Fruit fly (Drosophila melanogaster) whole organism, embryonic: ENCODE data around the gene CG1910.

Experiments
- CG10267 ChIP-seq: fragments of 200-800 bp; sonication (Bioruptor generic); optimal IDR thresholded peaks from 2 replicates; lab custom pipeline; 2018; ENCODE audit warnings: missing biosample characterization, mild to moderate bottlenecking, missing genetic modification characterization, moderate library complexity
- CG14710 ChIP-seq: fragments of 200-800 bp; sonication (Bioruptor generic); optimal IDR thresholded peaks from 3 replicates; lab custom pipeline; 2019; ENCODE audit warnings: missing biosample characterization, mild to moderate bottlenecking, missing genetic modification characterization, moderate library complexity
- CG15479 ChIP-seq: fragments of 200-800 bp; sonication (Bioruptor generic); optimal IDR thresholded peaks from 3 replicates; lab custom pipeline; 2019; ENCODE audit warnings: missing biosample characterization, mild to moderate bottlenecking, missing genetic modification characterization, moderate library complexity
- CG15696 ChIP-seq: fragments of 200-800 bp; sonication (Bioruptor generic); optimal IDR thresholded peaks from 2 replicates; lab custom pipeline; 2019; ENCODE audit warnings: missing biosample characterization, mild to moderate bottlenecking, missing genetic modification characterization, moderate library complexity
- CG18262 ChIP-seq: fragments of 200-800 bp; optimal IDR thresholded peaks from 3 replicates; lab custom pipeline; 2019; ENCODE audit warnings: missing biosample characterization, mild to moderate bottlenecking, missing genetic modification characterization, moderate library complexity
- CG2120 ChIP-seq: fragments of 200-800 bp; sonication (Bioruptor generic); optimal IDR thresholded peaks from 3 replicates; lab custom pipeline; 2016; ENCODE audit warnings: missing biosample characterization, missing genetic modification characterization
- CG2889 ChIP-seq: fragments of 200-800 bp; sonication (Bioruptor generic); IDR thresholded peaks from 3 replicates; pipeline ENCODE4 v1.3.6; 2022; ENCODE audit warnings: missing biosample characterization, missing genetic modification characterization
- CG31441 ChIP-seq: fragments of 200-800 bp; sonication (Bioruptor generic); IDR thresholded peaks from 2 replicates; pipeline ENCODE4 v1.3.6; 2022; ENCODE audit warnings: missing biosample characterization, missing genetic modification characterization
- CG32532 ChIP-seq: fragments of 200-800 bp; sonication (Bioruptor generic); IDR thresholded peaks from 2 replicates; pipeline ENCODE4 v1.3.6; 2022; ENCODE audit warnings: missing biosample characterization, missing genetic modification characterization
- CG33557 ChIP-seq: fragments of 200-800 bp; sonication (Bioruptor generic); optimal IDR thresholded peaks from 2 replicates; lab custom pipeline; 2019; ENCODE audit warnings: missing biosample characterization, mild to moderate bottlenecking, missing genetic modification characterization, moderate library complexity
- Doc3 ChIP-seq: fragments of 200-800 bp; sonication (Bioruptor generic); IDR thresholded peaks from 3 replicates; pipeline ENCODE4 v1.3.6; 2022; ENCODE audit warnings: missing biosample characterization, missing genetic modification characterization; ENCODE audit not compliant: partially characterized antibody
- Hey ChIP-seq: fragments of 200-800 bp; sonication (Bioruptor generic); optimal IDR thresholded peaks from 3 replicates; lab custom pipeline; 2018; ENCODE audit warnings: missing biosample characterization, mild to moderate bottlenecking, missing genetic modification characterization
- Hr39 ChIP-seq: fragments of >200 bp; optimal IDR thresholded peaks from 2 replicates; lab custom pipeline; 2017
- Jarid2 ChIP-seq: fragments of 200-800 bp; sonication (Bioruptor generic); optimal IDR thresholded peaks from 3 replicates; lab custom pipeline; 2017; ENCODE audit warnings: mild to moderate bottlenecking, missing biosample characterization, missing genetic modification reagents, missing genetic modification characterization
- Lpt ChIP-seq: fragments of >200 bp; optimal IDR thresholded peaks from 2 replicates; lab custom pipeline; 2018; ENCODE audit warnings: missing biosample characterization, missing genetic modification characterization
- Meics ChIP-seq: fragments of 200-800 bp; sonication (Bioruptor generic); optimal IDR thresholded peaks from 2 replicates; lab custom pipeline; 2017; ENCODE audit warnings: missing biosample characterization, mild to moderate bottlenecking, missing genetic modification characterization
- PHDP ChIP-seq: fragments of 200-800 bp; sonication (Bioruptor generic); optimal IDR thresholded peaks from 3 replicates; lab custom pipeline; 2018; ENCODE audit warnings: missing biosample characterization, mild to moderate bottlenecking, missing genetic modification characterization, moderate library complexity
- Pdp1 ChIP-seq, 2 experiments: fragments of 200-800 bp; sonication (Bioruptor generic); optimal IDR thresholded peaks; 3 replicates each; lab custom pipeline; 2016; ENCODE audit warnings: missing biosample characterization in 2 of 2, missing genetic modification characterization in 2 of 2, mild to moderate bottlenecking in 1 of 2, moderate library complexity in 1 of 2
- Ptx1 ChIP-seq: fragments of 200-800 bp; sonication (Bioruptor generic); IDR thresholded peaks from 2 replicates; pipeline ENCODE4 v1.3.6; 2022; ENCODE audit warnings: missing biosample characterization, missing genetic modification characterization
- Rfx ChIP-seq: fragments of 200-800 bp; sonication (Bioruptor generic); IDR thresholded peaks from 2 replicates; pipeline ENCODE4 v1.3.6; 2022; ENCODE audit warnings: missing biosample characterization, missing genetic modification characterization
- Side ChIP-seq: fragments of 200-800 bp; sonication (Bioruptor generic); optimal IDR thresholded peaks from 2 replicates; lab custom pipeline; 2016; ENCODE audit warnings: missing biosample characterization, missing genetic modification characterization
- Trl ChIP-seq, 3 experiments: fragments of >200 bp in 2 of 3; fragments of 200-800 bp in 1 of 3; sonication (Bioruptor generic) in 1 of 3; optimal IDR thresholded peaks; 2 replicates in 1 of 3; 3 replicates in 2 of 3; lab custom pipeline; 2016 to 2017; ENCODE audit warnings: missing biosample characterization in 1 of 3, missing genetic modification characterization in 1 of 3
- ac ChIP-seq: fragments of 200-800 bp; sonication (Bioruptor generic); optimal IDR thresholded peaks from 3 replicates; lab custom pipeline; 2017; ENCODE audit warnings: missing biosample characterization, mild to moderate bottlenecking, missing genetic modification characterization
- cas ChIP-seq: fragments of 200-800 bp; sonication (Bioruptor generic); IDR thresholded peaks from 2 replicates; pipeline ENCODE4 v1.3.6; 2022; ENCODE audit warnings: missing biosample characterization, missing genetic modification characterization
- chif ChIP-seq, 2 experiments: fragments of 200-800 bp; sonication (Bioruptor generic); optimal IDR thresholded peaks; 3 replicates each; lab custom pipeline; 2016; ENCODE audit warnings: missing biosample characterization in 2 of 2, missing genetic modification characterization in 2 of 2
- danr ChIP-seq: fragments of 200-800 bp; sonication (Bioruptor generic); IDR thresholded peaks from 2 replicates; pipeline ENCODE4 v1.3.6; 2022; ENCODE audit warnings: missing biosample characterization, missing genetic modification characterization
- dm ChIP-seq: fragments of 200-800 bp; sonication (Bioruptor generic); optimal IDR thresholded peaks from 3 replicates; lab custom pipeline; 2016; ENCODE audit warnings: missing biosample characterization, missing genetic modification characterization
- hb ChIP-seq: fragments of 200-800 bp; sonication (Bioruptor generic); IDR thresholded peaks from 3 replicates; pipeline ENCODE4 v1.3.6; 2022; ENCODE audit warnings: missing biosample characterization, missing genetic modification characterization; ENCODE audit not compliant: partially characterized antibody
- her ChIP-seq: fragments of 200-800 bp; sonication (Bioruptor generic); optimal IDR thresholded peaks from 2 replicates; lab custom pipeline; 2016; ENCODE audit warnings: missing biosample characterization, missing genetic modification characterization
- hkb ChIP-seq, 2 experiments: fragments of 200-800 bp in 1 of 2; fragments of >200 bp in 1 of 2; sonication (Bioruptor generic) in 1 of 2; IDR thresholded peaks in 1 of 2; optimal IDR thresholded peaks in 1 of 2; 2 replicates each; pipeline versions ENCODE4 v1.3.6 to Lab custom; 2017 to 2022; ENCODE audit warnings: missing biosample characterization in 1 of 2, missing genetic modification characterization in 1 of 2
- kni ChIP-seq: fragments of 200-800 bp; sonication (Bioruptor generic); optimal IDR thresholded peaks from 3 replicates; lab custom pipeline; 2017; ENCODE audit warnings: mild to moderate bottlenecking, missing biosample characterization, missing genetic modification reagents, missing genetic modification characterization
- pnt ChIP-seq: fragments of 200-800 bp; sonication (Bioruptor generic); optimal IDR thresholded peaks from 3 replicates; lab custom pipeline; 2016; ENCODE audit warnings: missing biosample characterization, missing genetic modification characterization
- prd ChIP-seq, 3 experiments: fragments of >200 bp in 2 of 3; fragments of 200-800 bp in 1 of 3; sonication (Bioruptor generic) in 1 of 3; optimal IDR thresholded peaks in 2 of 3; IDR thresholded peaks in 1 of 3; 2 replicates in 2 of 3; 3 replicates in 1 of 3; pipeline versions ENCODE4 v1.3.6 to Lab custom; 2017 to 2022; ENCODE audit warnings: missing biosample characterization in 1 of 3, missing genetic modification characterization in 1 of 3
- pzg ChIP-seq: fragments of 200-800 bp; sonication (Bioruptor generic); optimal IDR thresholded peaks from 3 replicates; lab custom pipeline; 2018; ENCODE audit warnings: missing biosample characterization, mild to moderate bottlenecking, missing genetic modification characterization, moderate library complexity
- sc ChIP-seq, 3 experiments: fragments of >200 bp in 2 of 3; fragments of 200-800 bp in 1 of 3; sonication (Bioruptor generic) in 1 of 3; optimal IDR thresholded peaks; 2 replicates in 2 of 3; 3 replicates in 1 of 3; lab custom pipeline; 2017; ENCODE audit warnings: mild to moderate bottlenecking in 1 of 3, missing biosample characterization in 1 of 3, missing genetic modification characterization in 1 of 3, missing genetic modification reagents in 1 of 3
- sens ChIP-seq: fragments of 200-800 bp; sonication (Bioruptor generic); peaks from one replicate; lab custom pipeline; 2016; ENCODE audit warnings: missing biosample characterization, missing genetic modification characterization
- slbo ChIP-seq: fragments of 200-800 bp; sonication (Bioruptor generic); IDR thresholded peaks from 2 replicates; pipeline ENCODE4 v1.3.6; 2022; ENCODE audit warnings: missing biosample characterization, missing genetic modification characterization
- tgo ChIP-seq: fragments of 200-800 bp; sonication (Bioruptor generic); IDR thresholded peaks from 3 replicates; pipeline ENCODE4 v1.3.6; 2022; ENCODE audit warnings: missing biosample characterization, missing genetic modification characterization
- vvl ChIP-seq: fragments of 200-800 bp; sonication (Bioruptor generic); IDR thresholded peaks from 2 replicates; pipeline ENCODE4 v1.3.6; 2022; ENCODE audit warnings: missing biosample characterization, missing genetic modification characterization
- wor ChIP-seq: fragments of 200-800 bp; sonication (Bioruptor generic); IDR thresholded peaks from 2 replicates; pipeline ENCODE4 v1.3.6; 2022; ENCODE audit warnings: missing biosample characterization, missing genetic modification characterization
- zen ChIP-seq: fragments of 200-800 bp; sonication (Bioruptor generic); optimal IDR thresholded peaks from 3 replicates; lab custom pipeline; 2018; ENCODE audit warnings: missing biosample characterization, mild to moderate bottlenecking, missing genetic modification characterization, moderate library complexity
- zf30C ChIP-seq: fragments of 200-800 bp; sonication (Bioruptor generic); optimal IDR thresholded peaks from 3 replicates; lab custom pipeline; 2018; ENCODE audit warnings: missing biosample characterization, mild to moderate bottlenecking, missing genetic modification characterization

CG1910 gene

dm6 chr3R:31706895-31707238 lies 40.6 kb upstream of the CG1910 start (continued):
- TF ChIP-seq CG31441: peak; percentile 32
- TF ChIP-seq pnt (GFP tag; lab: Kevin White, UChicago): peak; percentile 0
- TF ChIP-seq pzg: no peak
- no peak for TF ChIP-seq her (GFP tag; lab: Kevin White, UChicago)
- no peak for TF ChIP-seq CG33557 (GFP tag; lab: Kevin White, UChicago)
- peak; percentile 2 for TF ChIP-seq CG10267 (tag; lab: Kevin White, UChicago)
- no peak for TF ChIP-seq sc (optimal IDR thresholded peaks at IDR 0.05; lab: Kevin White, UChicago)
- no peak for TF ChIP-seq sc (GFP tag; optimal IDR thresholded peaks at IDR 0.05; lab: Kevin White, UChicago)
- no peak for TF ChIP-seq Meics (GFP tag; lab: Kevin White, UChicago)
- peak; percentile 63 for TF ChIP-seq CG15696 (tag; lab: Kevin White, UChicago)
- no peak for TF ChIP-seq CG32532
- TF ChIP-seq slbo (GFP tag; lab: Robert Waterston, UW): no peak
- TF ChIP-seq prd (optimal IDR thresholded peaks at IDR 0.05; lab: Kevin White, UChicago): no peak
- TF ChIP-seq prd (GFP tag; IDR thresholded peaks at IDR 0.05; lab: Robert Waterston, UW): peak; percentile 73; the same call in 2 of the 3 replicates
- peak; percentile 38 for TF ChIP-seq ac (GFP tag; lab: Kevin White, UChicago)
- no peak for TF ChIP-seq Pdp1 (GFP tag; optimal IDR thresholded peaks at IDR 0.05; lab: Kevin White, UChicago)
- no peak for TF ChIP-seq Rfx
- TF ChIP-seq Jarid2 (GFP tag; lab: Kevin White, UChicago): no peak
- TF ChIP-seq vvl (GFP tag; lab: Robert Waterston, UW): no peak
- TF ChIP-seq CG18262 (tag; lab: Kevin White, UChicago): peak; percentile 45
- TF ChIP-seq CG14710 (tag; lab: Kevin White, UChicago): peak; percentile 17
- TF ChIP-seq cas: no peak
- TF ChIP-seq zen (tag; lab: Kevin White, UChicago): peak; percentile 48
- peak; percentile 87 for TF ChIP-seq sens (GFP tag; lab: Kevin White, UChicago)
- peak; percentile 54 for TF ChIP-seq CG15479 (GFP tag; lab: Kevin White, UChicago)
- TF ChIP-seq tgo (GFP tag; lab: Robert Waterston, UW): no peak
- TF ChIP-seq Doc3 (GFP tag; lab: Robert Waterston, UW): no peak
- peak; percentile 71 for TF ChIP-seq zf30C (GFP tag; lab: Kevin White, UChicago)
- TF ChIP-seq wor (GFP tag; lab: Robert Waterston, UW): no peak
- no peak for TF ChIP-seq PHDP (tag; lab: Kevin White, UChicago)
- TF ChIP-seq hkb (optimal IDR thresholded peaks at IDR 0.05; lab: Kevin White, UChicago): no peak
- no peak for TF ChIP-seq hkb (GFP tag; IDR thresholded peaks at IDR 0.05; lab: Robert Waterston, UW)
- TF ChIP-seq chif (GFP tag; optimal IDR thresholded peaks at IDR 0.05; lab: Kevin White, UChicago): peak in 1 of 2 experiments; percentile 13
- TF ChIP-seq Hr39 (lab: Kevin White, UChicago): no peak
- TF ChIP-seq Lpt (GFP tag; lab: Kevin White, UChicago): no peak
- no peak for TF ChIP-seq dm (GFP tag; lab: Kevin White, UChicago)

dm6 chr3R:31708240-31708639 lies 39.2 kb upstream of the CG1910 start, which contains the start of gene CG42693:
CG42693 (minus strand) TSS chr3R:31708340.
- TF ChIP-seq Ptx1 (GFP tag; lab: Robert Waterston, UW): no peak
- no peak for TF ChIP-seq kni (GFP tag; lab: Kevin White, UChicago)
- TF ChIP-seq Side (GFP tag; lab: Kevin White, UChicago): no peak
- TF ChIP-seq hb (GFP tag; lab: Robert Waterston, UW): no peak
- no peak for TF ChIP-seq Trl (optimal IDR thresholded peaks at IDR 0.05; lab: Kevin White, UChicago)
- no peak for TF ChIP-seq Trl (GFP tag; optimal IDR thresholded peaks at IDR 0.05; lab: Kevin White, UChicago)
- TF ChIP-seq CG2889 (GFP tag; lab: Robert Waterston, UW): no peak
- no peak for TF ChIP-seq danr (GFP tag; lab: Robert Waterston, UW)
- TF ChIP-seq CG2120 (GFP tag; lab: Kevin White, UChicago): no peak
- TF ChIP-seq Hey (tag; lab: Kevin White, UChicago): no peak
- TF ChIP-seq, all 482 proteins: peak for 0
